Fruit fly (Drosophila melanogaster): ENCODE data around the gene mew.

Gene mew

dm6 chrX:13256967-13257366, 1.3 kb downstream of the mew start (continued):
- TF ChIP-seq CG4707 (GFP tag; optimal IDR thresholded peaks at IDR 0.05) (peak; percentile 33), bbx (GFP tag; IDR thresholded peaks at IDR 0.05; ENCODE audit: partially characterized antibody) (peak; percentile 56; the same call in 1 of the 2 replicates), caup (GFP tag; optimal IDR thresholded peaks at IDR 0.05; ENCODE audit: severe bottlenecking) (peak; percentile 43), CG3838 (GFP tag; optimal IDR thresholded peaks at IDR 0.05) (no peak), CG1647 (GFP tag; optimal IDR thresholded peaks at IDR 0.05) (no peak), unpg (GFP tag; optimal IDR thresholded peaks at IDR 0.05) (peak; percentile 6), rib (GFP tag; IDR thresholded peaks at IDR 0.05) (0 out of 2 replicates have a peak, but pooled peaks have one; percentile 22), Optix (GFP tag; IDR thresholded peaks at IDR 0.05) (no peak), CG3281 (GFP tag; optimal IDR thresholded peaks at IDR 0.05) (peak; percentile 21), CG1233 (GFP tag; optimal IDR thresholded peaks at IDR 0.05) (no peak), Blimp-1 (GFP tag; optimal IDR thresholded peaks at IDR 0.05) (peak; percentile 27), Dbx (GFP tag; IDR thresholded peaks at IDR 0.05) (peak; percentile 24; the same call in 1 of the 3 replicates), z (GFP tag; IDR thresholded peaks at IDR 0.05) (0 out of 3 replicates have a peak, but pooled peaks have one; percentile 55), Ptx1 (GFP tag; IDR thresholded peaks at IDR 0.05) (no peak), h (optimal IDR thresholded peaks at IDR 0.05) (no peak), CG13123 (GFP tag; optimal IDR thresholded peaks at IDR 0.05) (no peak), chinmo (GFP tag; IDR thresholded peaks at IDR 0.05; ENCODE audit: partially characterized antibody) (peak; percentile 80), CG2120 (GFP tag; optimal IDR thresholded peaks at IDR 0.05) (peak; percentile 10), CG14965 (GFP tag; optimal IDR thresholded peaks at IDR 0.05; ENCODE audit: borderline replicate concordance) (no peak), CG17186 (GFP tag; optimal IDR thresholded peaks at IDR 0.05) (no peak), CG2678 (tag; optimal IDR thresholded peaks at IDR 0.05) (peak; percentile 10), chif (GFP tag; optimal IDR thresholded peaks at IDR 0.05) (no peak), maf-S (GFP tag; optimal IDR thresholded peaks at IDR 0.05) (no peak), Hr3 (GFP tag; optimal IDR thresholded peaks at IDR 0.05) (no peak), CG34224 (GFP tag; IDR thresholded peaks at IDR 0.05; ENCODE audit: partially characterized antibody) (0 out of 3 replicates have a peak, but pooled peaks have one; percentile 20), CG10979 (tag; optimal IDR thresholded peaks at IDR 0.05) (peak; percentile 11), lab (GFP tag; optimal IDR thresholded peaks at IDR 0.05) (peak; percentile 61), mirr (GFP tag; optimal IDR thresholded peaks at IDR 0.05) (peak; percentile 53), CG9609 (GFP tag; optimal IDR thresholded peaks at IDR 0.05) (no peak), Hmr (GFP tag; optimal IDR thresholded peaks at IDR 0.05) (peak; percentile 35), nom (GFP tag; optimal IDR thresholded peaks at IDR 0.05) (peak; percentile 44), CG15073 (GFP tag; optimal IDR thresholded peaks at IDR 0.05) (peak; percentile 46), CG11504 (tag; optimal IDR thresholded peaks at IDR 0.05) (peak; percentile 32), slbo (GFP tag; IDR thresholded peaks at IDR 0.05) (peak; percentile 26; the same call in 1 of the 2 replicates), CG18262 (tag; optimal IDR thresholded peaks at IDR 0.05) (peak; percentile 15), ERR (GFP tag; optimal IDR thresholded peaks at IDR 0.05) (peak; percentile 7), CG10267 (tag; optimal IDR thresholded peaks at IDR 0.05) (peak; percentile 8), CG2129 (GFP tag; IDR thresholded peaks at IDR 0.05; ENCODE audit: partially characterized antibody) (no peak), CG31388 (GFP tag; optimal IDR thresholded peaks at IDR 0.05) (no peak), ranshi (GFP tag; IDR thresholded peaks at IDR 0.05) (no peak), stwl (tag; optimal IDR thresholded peaks at IDR 0.05) (peak; percentile 75), CG18011 (GFP tag; optimal IDR thresholded peaks at IDR 0.05) (peak; percentile 86), CG3163 (GFP tag; optimal IDR thresholded peaks at IDR 0.05) (peak; percentile 76), Dfd (GFP tag; optimal IDR thresholded peaks at IDR 0.05) (peak in 1 of 2 experiments; percentile 64), CG15514 (GFP tag; optimal IDR thresholded peaks at IDR 0.05) (peak; percentile 44), MTF-1 (GFP tag; optimal IDR thresholded peaks at IDR 0.05; ENCODE audit: borderline replicate concordance) (peak; percentile 64), zfh2 (GFP tag; optimal IDR thresholded peaks at IDR 0.05) (no peak), CG31365 (tag; optimal IDR thresholded peaks at IDR 0.05) (peak; percentile 99), BEAF-32 (GFP tag; optimal IDR thresholded peaks at IDR 0.05) (no peak)
